Fruit fly (Drosophila melanogaster) whole organism, embryonic: Measurements from ENCODE around the gene RhoGAP100F.

Experiments used
- Aef1 ChIP-seq: fragments of 200-800 bp; sonication (Bioruptor generic); IDR thresholded peaks from 3 replicates; pipeline ENCODE4 v1.3.6; 2022; ENCODE audit warnings: missing biosample characterization, missing genetic modification characterization
- Bgb ChIP-seq: fragments of 200-800 bp; sonication (Bioruptor generic); IDR thresholded peaks from 2 replicates; pipeline ENCODE4 v1.3.6; 2022; ENCODE audit warnings: missing biosample characterization, missing genetic modification characterization; ENCODE audit not compliant: partially characterized antibody
- CG12299 ChIP-seq: fragments of 200-800 bp; sonication (Bioruptor generic); optimal IDR thresholded peaks from 2 replicates; lab custom pipeline; 2018; ENCODE audit warnings: missing biosample characterization, mild to moderate bottlenecking, missing genetic modification characterization
- CG1233 ChIP-seq: fragments of 200-800 bp; sonication (Bioruptor generic); optimal IDR thresholded peaks from 4 replicates; lab custom pipeline; 2018; ENCODE audit warnings: missing biosample characterization, mild to moderate bottlenecking, missing genetic modification characterization
- CG12659 ChIP-seq: fragments of 200-800 bp; sonication (Bioruptor generic); optimal IDR thresholded peaks from 3 replicates; lab custom pipeline; 2017; ENCODE audit warnings: mild to moderate bottlenecking, missing biosample characterization, missing genetic modification reagents, missing genetic modification characterization
- CG13123 ChIP-seq: fragments of 200-800 bp; sonication (Bioruptor generic); optimal IDR thresholded peaks from 2 replicates; lab custom pipeline; 2016; ENCODE audit warnings: missing biosample characterization, missing genetic modification characterization
- CG14050 ChIP-seq: fragments of 200-800 bp; sonication (Bioruptor generic); IDR thresholded peaks from 3 replicates; pipeline ENCODE4 v1.3.6; 2022; ENCODE audit warnings: missing biosample characterization, missing genetic modification characterization
- CG15269 ChIP-seq: fragments of 200-800 bp; sonication (Bioruptor generic); optimal IDR thresholded peaks from 2 replicates; lab custom pipeline; 2018; ENCODE audit warnings: missing biosample characterization, mild to moderate bottlenecking, missing genetic modification characterization, moderate library complexity
- CG15601 ChIP-seq: fragments of 200-800 bp; sonication (Bioruptor generic); optimal IDR thresholded peaks from 3 replicates; lab custom pipeline; 2019; ENCODE audit warnings: missing biosample characterization, mild to moderate bottlenecking, missing genetic modification characterization, moderate library complexity
- CG16813 ChIP-seq: fragments of 200-800 bp; sonication (Bioruptor generic); IDR thresholded peaks from 3 replicates; pipeline ENCODE4 v1.3.6; 2022; ENCODE audit warnings: missing biosample characterization, missing genetic modification characterization; ENCODE audit not compliant: partially characterized antibody
- CG17186 ChIP-seq: fragments of 200-800 bp; sonication (Bioruptor generic); optimal IDR thresholded peaks from 3 replicates; lab custom pipeline; 2017; ENCODE audit warnings: missing biosample characterization, missing genetic modification reagents, missing genetic modification characterization
- CG17385 ChIP-seq: fragments of 200-800 bp; sonication (Bioruptor generic); optimal IDR thresholded peaks from 3 replicates; lab custom pipeline; 2018; ENCODE audit warnings: missing biosample characterization, mild to moderate bottlenecking, missing genetic modification characterization
- CG18011 ChIP-seq: fragments of 200-800 bp; sonication (Bioruptor generic); optimal IDR thresholded peaks from 2 replicates; lab custom pipeline; 2017; ENCODE audit warnings: missing biosample characterization, missing genetic modification characterization, mild to moderate bottlenecking, moderate library complexity, missing genotype
- CG9797 ChIP-seq: fragments of 200-800 bp; sonication (Bioruptor generic); optimal IDR thresholded peaks from 3 replicates; lab custom pipeline; 2018; ENCODE audit warnings: missing biosample characterization, mild to moderate bottlenecking, missing genetic modification characterization
- Dek ChIP-seq: fragments of 200-800 bp; sonication (Bioruptor generic); optimal IDR thresholded peaks from 3 replicates; lab custom pipeline; 2019; ENCODE audit warnings: missing biosample characterization, mild to moderate bottlenecking, missing genetic modification characterization, moderate library complexity
- Hmr ChIP-seq: fragments of 200-800 bp; sonication (Bioruptor generic); optimal IDR thresholded peaks from 3 replicates; lab custom pipeline; 2017; ENCODE audit warnings: mild to moderate bottlenecking, missing biosample characterization, missing genetic modification reagents, missing genetic modification characterization
- Jarid2 ChIP-seq: fragments of 200-800 bp; sonication (Bioruptor generic); optimal IDR thresholded peaks from 3 replicates; lab custom pipeline; 2017; ENCODE audit warnings: mild to moderate bottlenecking, missing biosample characterization, missing genetic modification reagents, missing genetic modification characterization
- Max ChIP-seq: fragments of 200-800 bp; sonication (Bioruptor generic); optimal IDR thresholded peaks from 2 replicates; lab custom pipeline; 2016; ENCODE audit warnings: missing biosample characterization, mild to moderate bottlenecking, missing genetic modification characterization
- Mes4 ChIP-seq: fragments of 200-800 bp; sonication (Bioruptor generic); optimal IDR thresholded peaks from 2 replicates; lab custom pipeline; 2016; ENCODE audit warnings: missing biosample characterization, missing genetic modification characterization
- NC2α ChIP-seq: fragments of 200-800 bp; sonication (Bioruptor generic); optimal IDR thresholded peaks from 2 replicates; lab custom pipeline; 2016; ENCODE audit warnings: missing biosample characterization, missing genetic modification characterization
- NK7.1 ChIP-seq: fragments of 200-800 bp; sonication (Bioruptor generic); optimal IDR thresholded peaks from 3 replicates; lab custom pipeline; 2016; ENCODE audit warnings: missing biosample characterization, missing genetic modification characterization
- Oaz ChIP-seq: fragments of 200-800 bp; sonication (Bioruptor generic); IDR thresholded peaks from 2 replicates; pipeline ENCODE4 v1.3.6; 2022; ENCODE audit warnings: missing biosample characterization, missing genetic modification characterization
- Sin3A ChIP-seq: fragments of >200 bp; optimal IDR thresholded peaks from 2 replicates; lab custom pipeline; 2018
- Spps ChIP-seq: fragments of 200-800 bp; sonication (Bioruptor generic); optimal IDR thresholded peaks from 2 replicates; lab custom pipeline; 2018; ENCODE audit warnings: missing biosample characterization, mild to moderate bottlenecking, missing genetic modification characterization
- Sry-δ ChIP-seq: fragments of 200-800 bp; sonication (Bioruptor generic); optimal IDR thresholded peaks from 2 replicates; lab custom pipeline; 2016; ENCODE audit warnings: missing biosample characterization, missing genetic modification characterization
- al ChIP-seq: fragments of 200-800 bp; sonication (Bioruptor generic); IDR thresholded peaks from 2 replicates; pipeline ENCODE4 v1.3.6; 2022; ENCODE audit warnings: missing biosample characterization, missing genetic modification characterization
- ap ChIP-seq: fragments of 200-800 bp; sonication (Bioruptor generic); IDR thresholded peaks from 2 replicates; pipeline ENCODE4 v1.3.6; 2022; ENCODE audit warnings: missing biosample characterization, missing genetic modification characterization
- ash1 ChIP-seq: fragments of 200-800 bp; sonication (Bioruptor generic); optimal IDR thresholded peaks from 2 replicates; lab custom pipeline; 2018; ENCODE audit warnings: missing biosample characterization, mild to moderate bottlenecking, missing genetic modification characterization
- bowl ChIP-seq: fragments of 200-800 bp; sonication (Bioruptor generic); IDR thresholded peaks from 2 replicates; pipeline ENCODE4 v1.3.6; 2022; ENCODE audit warnings: missing biosample characterization, missing genetic modification characterization
- dimm ChIP-seq: fragments of 200-800 bp; sonication (Bioruptor generic); IDR thresholded peaks from 2 replicates; pipeline ENCODE4 v1.3.6; 2022; ENCODE audit warnings: missing biosample characterization, missing genetic modification characterization
- disco-r ChIP-seq: fragments of 200-800 bp; sonication (Bioruptor generic); optimal IDR thresholded peaks from 2 replicates; lab custom pipeline; 2016; ENCODE audit warnings: missing biosample characterization, missing genetic modification characterization
- dpn ChIP-seq, 2 experiments: fragments of 200-800 bp; sonication (Bioruptor generic); optimal IDR thresholded peaks; 3 replicates each; lab custom pipeline; 2016; ENCODE audit warnings: missing biosample characterization in 2 of 2, missing genetic modification characterization in 2 of 2
- fd3F ChIP-seq: fragments of 200-800 bp; sonication (Bioruptor generic); optimal IDR thresholded peaks from 2 replicates; lab custom pipeline; 2018; ENCODE audit warnings: missing biosample characterization, mild to moderate bottlenecking, missing genetic modification characterization, moderate library complexity
- fd96Cb ChIP-seq: fragments of 200-800 bp; sonication (Bioruptor generic); optimal IDR thresholded peaks from 2 replicates; lab custom pipeline; 2018; ENCODE audit warnings: missing biosample characterization, mild to moderate bottlenecking, missing genetic modification characterization, moderate library complexity
- gcm2 ChIP-seq: fragments of 200-800 bp; sonication (Bioruptor generic); optimal IDR thresholded peaks from 2 replicates; lab custom pipeline; 2016; ENCODE audit warnings: missing biosample characterization, missing genetic modification characterization
- grn ChIP-seq: fragments of 200-800 bp; sonication (Bioruptor generic); optimal IDR thresholded peaks from 3 replicates; lab custom pipeline; 2017; ENCODE audit warnings: missing biosample characterization, missing genetic modification characterization
- gsb-n ChIP-seq: fragments of 200-800 bp; sonication (Bioruptor generic); optimal IDR thresholded peaks from 3 replicates; lab custom pipeline; 2018; ENCODE audit warnings: missing biosample characterization, mild to moderate bottlenecking, missing genetic modification characterization
- h ChIP-seq: fragments of >200 bp; optimal IDR thresholded peaks from 2 replicates; lab custom pipeline; 2017
- kay ChIP-seq: fragments of 200-800 bp; sonication (Bioruptor generic); optimal IDR thresholded peaks from 2 replicates; lab custom pipeline; 2016; ENCODE audit warnings: missing biosample characterization, missing genetic modification characterization
- klu ChIP-seq: fragments of 200-800 bp; sonication (Bioruptor generic); IDR thresholded peaks from 2 replicates; pipeline ENCODE4 v1.3.6; 2022; ENCODE audit warnings: missing biosample characterization, missing genetic modification characterization
- pnt ChIP-seq: fragments of 200-800 bp; sonication (Bioruptor generic); optimal IDR thresholded peaks from 3 replicates; lab custom pipeline; 2016; ENCODE audit warnings: missing biosample characterization, missing genetic modification characterization
- pros ChIP-seq: fragments of 200-800 bp; sonication (Bioruptor generic); optimal IDR thresholded peaks from 3 replicates; lab custom pipeline; 2019; ENCODE audit warnings: missing biosample characterization, mild to moderate bottlenecking, missing genetic modification characterization, moderate library complexity
- rib ChIP-seq: fragments of 200-800 bp; sonication (Bioruptor generic); IDR thresholded peaks from 2 replicates; pipeline ENCODE4 v1.3.6; 2022; ENCODE audit warnings: missing biosample characterization, missing genetic modification characterization
- sc ChIP-seq, 3 experiments: fragments of >200 bp in 2 of 3; fragments of 200-800 bp in 1 of 3; sonication (Bioruptor generic) in 1 of 3; optimal IDR thresholded peaks; 2 replicates in 2 of 3; 3 replicates in 1 of 3; lab custom pipeline; 2017; ENCODE audit warnings: mild to moderate bottlenecking in 1 of 3, missing biosample characterization in 1 of 3, missing genetic modification characterization in 1 of 3, missing genetic modification reagents in 1 of 3
- sd ChIP-seq: fragments of 200-800 bp; sonication (Bioruptor generic); optimal IDR thresholded peaks from 3 replicates; lab custom pipeline; 2018; ENCODE audit warnings: missing biosample characterization, mild to moderate bottlenecking, missing genetic modification characterization, moderate library complexity
- shn ChIP-seq: fragments of 200-800 bp; sonication (Bioruptor generic); optimal IDR thresholded peaks from 3 replicates; lab custom pipeline; 2016; ENCODE audit warnings: missing biosample characterization, missing genetic modification characterization
- sisA ChIP-seq: fragments of 200-800 bp; sonication (Bioruptor generic); IDR thresholded peaks from 2 replicates; pipeline ENCODE4 v1.3.6; 2022; ENCODE audit warnings: missing biosample characterization, missing genetic modification characterization
- tll ChIP-seq, 2 experiments: fragments of 200-800 bp in 1 of 2; fragments of >200 bp in 1 of 2; sonication (Bioruptor generic) in 1 of 2; optimal IDR thresholded peaks; 2 replicates each; lab custom pipeline; 2017 to 2019; ENCODE audit warnings: missing biosample characterization in 2 of 2, missing genetic modification characterization in 2 of 2, mild to moderate bottlenecking in 1 of 2, moderate library complexity in 1 of 2
- tx ChIP-seq: fragments of 200-800 bp; sonication (Bioruptor generic); optimal IDR thresholded peaks from 2 replicates; lab custom pipeline; 2016; ENCODE audit warnings: missing biosample characterization, missing genetic modification characterization
- z ChIP-seq: fragments of 200-800 bp; sonication (Bioruptor generic); IDR thresholded peaks from 3 replicates; pipeline ENCODE4 v1.3.6; 2022; ENCODE audit warnings: missing biosample characterization, missing genetic modification characterization
- zf30C ChIP-seq: fragments of 200-800 bp; sonication (Bioruptor generic); optimal IDR thresholded peaks from 3 replicates; lab custom pipeline; 2018; ENCODE audit warnings: missing biosample characterization, mild to moderate bottlenecking, missing genetic modification characterization

The RhoGAP100F gene

dm6 chr3R:31805228-31805738 is 7.1 kb upstream of the RhoGAP100F start, which contains the start of the genes CG42233 and CG1971 (continued):
- TF ChIP-seq disco-r (GFP tag; lab: Kevin White, UChicago) (no peak), Mes4 (GFP tag; lab: Kevin White, UChicago) (no peak), zf30C (GFP tag; lab: Kevin White, UChicago) (no peak), fd3F (GFP tag; lab: Kevin White, UChicago) (no peak), CG14050 (GFP tag; lab: Robert Waterston, UW) (no peak), pros (GFP tag; lab: Kevin White, UChicago) (no peak), h (lab: Kevin White, UChicago) (no peak), Spps (no peak), Max (GFP tag; lab: Kevin White, UChicago) (no peak), CG1233 (GFP tag; lab: Kevin White, UChicago) (peak; percentile 13), Jarid2 (GFP tag; lab: Kevin White, UChicago) (no peak), CG15601 (tag; lab: Kevin White, UChicago) (no peak), CG12659 (GFP tag; lab: Kevin White, UChicago) (no peak), Sin3A (lab: Kevin White, UChicago) (no peak), fd96Cb (tag; lab: Kevin White, UChicago) (no peak), shn (GFP tag; lab: Kevin White, UChicago) (peak; percentile 28), dpn (GFP tag; optimal IDR thresholded peaks at IDR 0.05; lab: Kevin White, UChicago) (no peak), CG17186 (no peak), NC2α (GFP tag; lab: Kevin White, UChicago) (no peak), klu (GFP tag; lab: Robert Waterston, UW) (no peak), CG15269 (tag; lab: Kevin White, UChicago) (no peak), sd (tag; lab: Kevin White, UChicago) (no peak), ap (GFP tag; lab: Robert Waterston, UW) (no peak), grn (GFP tag; lab: Kevin White, UChicago) (peak; percentile 44), rib (GFP tag; lab: Robert Waterston, UW) (no peak), Bgb (no peak), CG12299 (tag; lab: Kevin White, UChicago) (no peak), Dek (tag; lab: Kevin White, UChicago) (no peak), ash1 (GFP tag; lab: Kevin White, UChicago) (no peak), Aef1 (GFP tag; lab: Robert Waterston, UW) (peak; percentile 30; the same call in 1 of the 3 replicates), gcm2 (no peak), tx (GFP tag; lab: Kevin White, UChicago) (peak; percentile 5), Oaz (GFP tag; lab: Robert Waterston, UW) (no peak), CG18011 (GFP tag; lab: Kevin White, UChicago) (no peak), z (GFP tag; lab: Robert Waterston, UW) (no peak), CG16813 (0 out of 3 replicates have a peak, but pooled peaks have one; percentile 31), NK7.1 (GFP tag; lab: Kevin White, UChicago) (no peak), sc (optimal IDR thresholded peaks at IDR 0.05; lab: Kevin White, UChicago) (no peak), sc (GFP tag; optimal IDR thresholded peaks at IDR 0.05; lab: Kevin White, UChicago) (no peak), tll (GFP tag; optimal IDR thresholded peaks at IDR 0.05; lab: Kevin White, UChicago) (no peak), CG9797 (no peak), Sry-δ (peak; percentile 30), gsb-n (tag; lab: Kevin White, UChicago) (no peak), pnt (GFP tag; lab: Kevin White, UChicago) (no peak), sisA (GFP tag; lab: Robert Waterston, UW) (no peak; the same call in 1 of the 2 replicates), kay (GFP tag; lab: Kevin White, UChicago) (no peak), CG17385 (GFP tag; lab: Kevin White, UChicago) (no peak), dimm (GFP tag; lab: Robert Waterston, UW) (no peak), bowl (GFP tag; lab: Robert Waterston, UW) (no peak), Hmr (GFP tag; lab: Kevin White, UChicago) (no peak), al (GFP tag; lab: Robert Waterston, UW) (no peak), CG13123 (GFP tag; lab: Kevin White, UChicago) (no peak)
